Fruit fly (Drosophila melanogaster): ENCODE results near the gene Rh5.

The Rh5 gene

DNA sequence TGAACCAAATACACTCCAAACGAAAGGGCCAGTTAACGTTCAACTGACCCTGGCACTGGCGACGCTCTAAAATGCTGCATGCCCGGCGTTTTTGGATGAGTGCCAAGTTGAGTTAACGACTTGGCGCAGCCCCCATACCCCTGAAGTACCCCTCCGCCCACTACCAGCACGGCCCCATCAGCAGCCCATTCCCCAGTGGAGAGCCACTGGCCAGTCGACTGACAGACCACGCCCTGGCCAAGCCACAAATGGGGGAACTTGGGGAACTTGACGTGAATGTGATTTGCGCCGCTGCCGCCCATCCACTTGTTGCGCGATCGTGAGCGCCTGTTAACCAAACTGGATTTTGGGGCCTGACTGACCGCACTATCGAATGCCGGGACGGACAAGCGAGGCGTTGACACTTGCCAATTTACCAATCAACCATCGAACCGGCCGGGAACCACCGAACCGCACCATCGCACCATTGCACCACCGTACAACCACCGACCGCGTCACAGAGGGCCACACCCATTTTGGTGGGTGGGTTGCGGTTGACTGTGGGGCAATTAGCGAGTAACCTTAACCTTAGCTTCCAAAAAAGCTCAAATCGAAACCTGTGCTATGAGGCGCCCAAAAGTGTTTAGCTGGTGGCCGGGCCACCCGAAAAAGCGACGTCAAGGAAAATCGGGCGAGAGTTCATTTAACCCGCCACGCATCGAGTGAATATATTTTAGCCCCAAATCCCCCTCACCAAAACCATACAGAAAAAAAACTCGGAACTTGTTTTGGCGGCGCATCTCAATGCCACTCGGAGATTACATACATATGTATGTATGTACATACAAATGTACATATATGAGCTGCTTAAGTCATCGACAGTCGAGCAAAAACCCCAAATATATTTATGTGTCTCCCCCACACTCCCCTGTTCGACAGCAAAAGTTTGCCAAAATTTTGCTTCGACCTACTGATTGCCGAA, 2.2 kb upstream of the Rh5 start:
- no peak for TF ChIP-seq CG12605 (GFP tag; IDR thresholded peaks at IDR 0.05)
- TF ChIP-seq CG13204 (GFP tag; optimal IDR thresholded peaks at IDR 0.05): peak; percentile 80
- peak; percentile 92 for TF ChIP-seq EcR (GFP tag; optimal IDR thresholded peaks at IDR 0.05)
- TF ChIP-seq Snoo (tag; optimal IDR thresholded peaks at IDR 0.05): peak; percentile 9

DNA sequence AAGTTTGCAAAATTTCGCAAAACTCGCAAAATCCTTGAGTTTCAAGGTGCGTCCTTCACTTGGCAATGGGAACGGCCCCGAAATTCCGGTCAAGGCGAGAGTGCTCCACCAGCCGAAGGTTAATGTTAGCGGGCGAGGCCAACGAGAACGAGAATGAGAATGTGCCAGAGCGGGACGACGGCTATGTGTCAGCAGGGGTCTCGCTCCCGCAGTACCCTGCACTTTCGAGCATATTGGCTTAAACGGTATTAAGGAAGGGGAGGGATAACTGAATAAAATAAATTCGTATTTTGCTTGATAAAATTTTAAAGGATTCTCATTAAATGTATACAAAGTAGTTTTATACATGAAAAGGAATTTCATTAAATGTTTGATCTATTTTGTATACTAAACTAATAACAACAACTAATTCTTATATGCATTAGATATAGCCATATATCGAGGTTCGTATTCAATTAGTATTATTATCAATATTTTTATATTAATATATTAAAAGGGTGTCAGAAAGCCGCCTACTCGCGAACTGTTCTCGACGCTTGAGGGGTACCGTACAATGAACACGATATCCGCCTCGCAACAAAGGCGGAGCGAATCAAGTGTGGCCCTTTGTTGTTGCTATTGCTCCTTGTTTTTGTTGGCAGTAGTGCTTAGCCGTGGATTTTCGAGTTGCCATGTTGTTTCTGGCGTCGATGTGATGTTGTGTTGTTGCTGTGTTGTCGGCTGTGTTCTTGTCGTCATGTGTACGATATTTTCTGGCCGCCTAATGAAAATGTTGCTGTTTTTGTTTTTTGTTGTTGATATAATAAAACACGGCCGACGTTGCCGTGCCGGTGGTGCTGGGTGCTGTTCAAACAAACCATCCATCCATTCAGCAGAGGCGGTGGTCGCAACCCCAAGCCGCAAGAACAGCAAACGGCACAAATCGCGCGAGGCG, 1.3 kb upstream of the Rh5 start:
- no peak for TF ChIP-seq CG4496 (GFP tag; IDR thresholded peaks at IDR 0.05)
- TF ChIP-seq CG9948 (tag; optimal IDR thresholded peaks at IDR 0.05): peak; percentile 94
- no peak for TF ChIP-seq Ets98B (GFP tag; IDR thresholded peaks at IDR 0.05)
- peak; percentile 90 for TF ChIP-seq CG8301 (tag; optimal IDR thresholded peaks at IDR 0.05)
- peak; percentile 95 for TF ChIP-seq CG14655 (GFP tag; optimal IDR thresholded peaks at IDR 0.05)
- no peak for TF ChIP-seq EcR (GFP tag; optimal IDR thresholded peaks at IDR 0.05)
- TF ChIP-seq gl (tag; optimal IDR thresholded peaks at IDR 0.05): peak; percentile 27
- TF ChIP-seq Snoo (tag; optimal IDR thresholded peaks at IDR 0.05): peak; percentile 87
- TF ChIP-seq fd96Ca (GFP tag; IDR thresholded peaks at IDR 0.05): no peak
- peak; percentile 94 for TF ChIP-seq CG15710 (tag; optimal IDR thresholded peaks at IDR 0.05)
- TF ChIP-seq D1 (tag; optimal IDR thresholded peaks at IDR 0.05): peak; percentile 87
- no peak for TF ChIP-seq CG10348 (GFP tag; IDR thresholded peaks at IDR 0.05)
- TF ChIP-seq CG34367 (tag; optimal IDR thresholded peaks at IDR 0.05): peak; percentile 85
- TF ChIP-seq CG17806 (tag; optimal IDR thresholded peaks at IDR 0.05): peak; percentile 90
- no peak for TF ChIP-seq CG32121 (GFP tag; IDR thresholded peaks at IDR 0.05)
- no peak for TF ChIP-seq rn (GFP tag; IDR thresholded peaks at IDR 0.05)
- TF ChIP-seq CG8159 (tag; optimal IDR thresholded peaks at IDR 0.05): peak; percentile 97
- peak; percentile 75 for TF ChIP-seq Pif1A (GFP tag; optimal IDR thresholded peaks at IDR 0.05)
- peak; percentile 87 for TF ChIP-seq Pif1B (GFP tag; optimal IDR thresholded peaks at IDR 0.05)
- TF ChIP-seq CG13204 (GFP tag; optimal IDR thresholded peaks at IDR 0.05): peak; percentile 48
- TF ChIP-seq CG12605 (GFP tag; IDR thresholded peaks at IDR 0.05): no peak

DNA sequence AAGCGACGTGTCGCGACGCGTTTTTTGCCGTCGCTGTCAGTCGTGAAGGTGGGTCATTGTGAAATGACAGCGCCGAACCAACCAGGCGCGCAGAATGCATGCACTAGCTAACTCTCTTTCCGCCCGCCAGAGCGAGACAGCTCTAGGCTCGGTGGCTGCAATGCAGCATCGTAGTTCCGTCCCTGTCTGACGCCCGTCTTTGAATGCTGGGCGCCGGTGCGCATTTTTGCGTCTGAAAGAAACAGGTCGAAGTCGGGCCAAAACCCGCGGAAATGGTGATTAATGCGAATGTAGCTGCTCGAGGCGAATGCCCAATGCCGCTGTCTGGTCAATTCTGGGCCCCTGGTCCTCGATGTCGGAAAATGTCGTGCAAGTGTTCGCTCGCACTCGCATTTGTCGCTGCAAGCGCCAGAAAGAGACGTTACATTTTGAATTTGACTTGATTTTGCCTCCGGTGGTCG, 592 bp upstream of the Rh5 start:
- TF ChIP-seq CG8159 (tag; optimal IDR thresholded peaks at IDR 0.05): peak; percentile 36
- no peak for TF ChIP-seq CG4496 (GFP tag; IDR thresholded peaks at IDR 0.05)
- no peak for TF ChIP-seq D1 (tag; optimal IDR thresholded peaks at IDR 0.05)
- TF ChIP-seq CG12605 (GFP tag; IDR thresholded peaks at IDR 0.05): no peak
- peak; percentile 17 for TF ChIP-seq CG9948 (tag; optimal IDR thresholded peaks at IDR 0.05)
- peak; percentile 68 for TF ChIP-seq Pif1A (GFP tag; optimal IDR thresholded peaks at IDR 0.05)
- TF ChIP-seq Snoo (tag; optimal IDR thresholded peaks at IDR 0.05): peak; percentile 84
- no peak for TF ChIP-seq fd96Ca (GFP tag; IDR thresholded peaks at IDR 0.05)
- TF ChIP-seq Pif1B (GFP tag; optimal IDR thresholded peaks at IDR 0.05): peak; percentile 67
- TF ChIP-seq CG13204 (GFP tag; optimal IDR thresholded peaks at IDR 0.05): peak; percentile 97
- peak; percentile 74 for TF ChIP-seq gl (tag; optimal IDR thresholded peaks at IDR 0.05)
- no peak for TF ChIP-seq CG10348 (GFP tag; IDR thresholded peaks at IDR 0.05)
- TF ChIP-seq CG34367 (tag; optimal IDR thresholded peaks at IDR 0.05): peak; percentile 51
- peak; percentile 27 for TF ChIP-seq CG17806 (tag; optimal IDR thresholded peaks at IDR 0.05)
- TF ChIP-seq Ets98B (GFP tag; IDR thresholded peaks at IDR 0.05): no peak
- no peak for TF ChIP-seq CG32121 (GFP tag; IDR thresholded peaks at IDR 0.05)
- no peak for TF ChIP-seq rn (GFP tag; IDR thresholded peaks at IDR 0.05)
- peak; percentile 53 for TF ChIP-seq CG15710 (tag; optimal IDR thresholded peaks at IDR 0.05)
- peak; percentile 98 for TF ChIP-seq EcR (GFP tag; optimal IDR thresholded peaks at IDR 0.05)
- peak; percentile 70 for TF ChIP-seq CG14655 (GFP tag; optimal IDR thresholded peaks at IDR 0.05)
- TF ChIP-seq CG8301 (tag; optimal IDR thresholded peaks at IDR 0.05): peak; percentile 77

DNA sequence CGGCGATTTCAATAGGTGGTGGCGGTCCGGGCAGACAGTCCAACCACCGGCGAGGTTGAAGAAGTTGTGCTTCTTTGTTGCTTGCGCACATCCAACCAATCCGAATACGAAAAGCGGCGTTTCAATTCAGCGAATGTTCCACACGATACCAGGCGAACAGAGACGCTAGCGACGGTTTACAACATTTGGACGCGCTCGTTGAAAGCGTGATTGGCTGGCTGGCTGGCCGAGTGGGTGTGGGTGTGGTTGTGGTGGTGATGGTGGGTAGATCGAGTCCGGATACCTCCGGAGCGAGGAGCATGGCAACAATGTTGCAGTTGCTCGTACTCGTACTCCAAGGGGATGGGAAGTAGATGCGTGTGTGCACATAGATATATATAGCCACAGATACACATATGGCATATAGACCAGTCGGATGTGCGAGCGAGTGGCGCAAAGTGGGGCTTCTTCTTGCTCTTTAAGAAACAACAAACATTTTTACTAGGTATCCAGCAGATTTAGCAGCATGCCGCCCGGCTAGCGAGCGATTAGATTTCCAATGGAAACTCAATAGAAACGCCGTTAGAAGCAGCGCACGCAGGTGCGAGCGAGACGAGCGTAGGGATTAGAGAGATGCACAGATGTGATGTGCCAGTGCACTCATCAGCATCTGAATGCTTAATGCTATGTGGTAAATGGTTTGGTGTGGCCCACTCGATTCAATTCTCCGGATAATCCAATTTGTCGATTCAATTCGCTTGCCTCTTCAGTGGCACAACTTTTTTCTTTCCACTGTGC, 2.3 kb downstream of the Rh5 start:
- TF ChIP-seq CG34367 (tag; optimal IDR thresholded peaks at IDR 0.05): no peak
- TF ChIP-seq CG13204 (GFP tag; optimal IDR thresholded peaks at IDR 0.05): peak; percentile 91
- no peak for TF ChIP-seq rn (GFP tag; IDR thresholded peaks at IDR 0.05)
- TF ChIP-seq Pif1B (GFP tag; optimal IDR thresholded peaks at IDR 0.05): peak; percentile 18
- no peak for TF ChIP-seq CG9948 (tag; optimal IDR thresholded peaks at IDR 0.05)
- TF ChIP-seq gl (tag; optimal IDR thresholded peaks at IDR 0.05): peak; percentile 3
- TF ChIP-seq CG12605 (GFP tag; IDR thresholded peaks at IDR 0.05): no peak
- TF ChIP-seq CG15710 (tag; optimal IDR thresholded peaks at IDR 0.05): no peak
- TF ChIP-seq Snoo (tag; optimal IDR thresholded peaks at IDR 0.05): peak; percentile 30
- no peak for TF ChIP-seq fd96Ca (GFP tag; IDR thresholded peaks at IDR 0.05)
- no peak for TF ChIP-seq CG8301 (tag; optimal IDR thresholded peaks at IDR 0.05)
- peak; percentile 93 for TF ChIP-seq EcR (GFP tag; optimal IDR thresholded peaks at IDR 0.05)
- TF ChIP-seq CG14655 (GFP tag; optimal IDR thresholded peaks at IDR 0.05): peak; percentile 19

Data from whole organism, pupa.